Worm (Caenorhabditis elegans) whole organism, late embryonic: ENCODE measurements around the gene ZK783.7.

Experiments
- C38D4.7 ChIP-seq: fragments of 200-800 bp; sonication (Bioruptor generic); optimal IDR thresholded peaks from 2 replicates; lab custom pipeline; 2018; ENCODE audit warnings: mild to moderate bottlenecking, missing genetic modification characterization, moderate library complexity, missing compliant biosample characterization
- F13H6.1 ChIP-seq: sonication (generic microtip); optimal IDR thresholded peaks from 2 replicates; lab custom pipeline; 2016; ENCODE audit warnings: missing genetic modification characterization, missing compliant biosample characterization
- T23F11.4 ChIP-seq: fragments of 200-800 bp; sonication (Bioruptor generic); optimal IDR thresholded peaks from 2 replicates; lab custom pipeline; 2018; ENCODE audit warnings: mild to moderate bottlenecking, missing genetic modification characterization, missing compliant biosample characterization
- Y22D7AL.16 ChIP-seq: sonication (generic microtip); optimal IDR thresholded peaks from 2 replicates; lab custom pipeline; 2016; ENCODE audit warnings: missing genetic modification characterization, missing compliant biosample characterization
- ahr-1 ChIP-seq: sonication (generic microtip); optimal IDR thresholded peaks from 2 replicates; lab custom pipeline; 2016; ENCODE audit warnings: missing genetic modification characterization, missing compliant biosample characterization
- ceh-19 ChIP-seq: fragments of 200-800 bp; sonication (Bioruptor generic); optimal IDR thresholded peaks from 2 replicates; lab custom pipeline; 2018; ENCODE audit warnings: mild to moderate bottlenecking, missing genetic modification characterization, missing compliant biosample characterization
- ceh-22 ChIP-seq: sonication (generic microtip); optimal IDR thresholded peaks from 2 replicates; lab custom pipeline; 2017; ENCODE audit warnings: missing biosample characterization, missing genetic modification characterization
- ceh-45 ChIP-seq: fragments of 200-800 bp; sonication (Bioruptor generic); IDR thresholded peaks from 2 replicates; pipeline ENCODE4 v1.3.6; 2022; ENCODE audit warnings: missing genetic modification reagents, missing genetic modification characterization, missing compliant biosample characterization
- ceh-48 ChIP-seq: sonication (generic microtip); optimal IDR thresholded peaks from 2 replicates; lab custom pipeline; 2016; ENCODE audit warnings: missing genetic modification characterization, inconsistent platforms, missing compliant biosample characterization
- ceh-6 ChIP-seq: fragments of 200-800 bp; sonication (Bioruptor generic); optimal IDR thresholded peaks from 2 replicates; lab custom pipeline; 2018; ENCODE audit warnings: mild to moderate bottlenecking, missing genetic modification characterization, missing compliant biosample characterization
- che-1 ChIP-seq: sonication (generic microtip); optimal IDR thresholded peaks from 2 replicates; lab custom pipeline; 2016; ENCODE audit warnings: mild to moderate bottlenecking, missing genetic modification characterization, missing compliant biosample characterization
- dmd-4 ChIP-seq: sonication (generic microtip); optimal IDR thresholded peaks from 2 replicates; lab custom pipeline; 2016; ENCODE audit warnings: borderline replicate concordance, missing genetic modification characterization, missing compliant biosample characterization
- dve-1 ChIP-seq: sonication (generic microtip); optimal IDR thresholded peaks from 2 replicates; lab custom pipeline; 2017; ENCODE audit warnings: antibody characterized with exemption, mild to moderate bottlenecking, missing genetic modification characterization, missing compliant biosample characterization
- elt-2 ChIP-seq: sonication (generic microtip); optimal IDR thresholded peaks from 2 replicates; lab custom pipeline; 2016; ENCODE audit warnings: missing genetic modification reagents, missing genetic modification characterization, missing compliant biosample characterization
- elt-4 ChIP-seq: sonication (generic microtip); optimal IDR thresholded peaks from 2 replicates; lab custom pipeline; 2016; ENCODE audit warnings: missing genetic modification characterization, missing compliant biosample characterization
- fax-1 ChIP-seq: sonication (generic microtip); optimal IDR thresholded peaks from 2 replicates; lab custom pipeline; 2016; ENCODE audit warnings: missing genotype, missing genetic modification characterization, missing compliant biosample characterization
- fkh-6 ChIP-seq: sonication (generic microtip); optimal IDR thresholded peaks from 2 replicates; lab custom pipeline; 2016; ENCODE audit warnings: missing genetic modification characterization, missing compliant biosample characterization
- gmeb-2 ChIP-seq: sonication (generic microtip); optimal IDR thresholded peaks from 2 replicates; lab custom pipeline; 2016; ENCODE audit warnings: missing genetic modification characterization, inconsistent platforms, missing compliant biosample characterization
- hlh-15 ChIP-seq: sonication (generic microtip); optimal IDR thresholded peaks from 2 replicates; lab custom pipeline; 2016; ENCODE audit warnings: missing genetic modification characterization, missing compliant biosample characterization
- hlh-30 ChIP-seq: sonication (generic microtip); optimal IDR thresholded peaks from 2 replicates; lab custom pipeline; 2017; ENCODE audit warnings: antibody characterized with exemption, missing genetic modification characterization, missing compliant biosample characterization; ENCODE audit not compliant: insufficient read depth
- hlh-6 ChIP-seq: sonication (generic microtip); optimal IDR thresholded peaks from 2 replicates; lab custom pipeline; 2016; ENCODE audit warnings: missing genotype, missing genetic modification characterization, missing compliant biosample characterization
- lim-6 ChIP-seq: sonication (generic microtip); optimal IDR thresholded peaks from 2 replicates; lab custom pipeline; 2016; ENCODE audit warnings: missing genetic modification characterization, missing compliant biosample characterization
- lin-11 ChIP-seq: fragments of 200-800 bp; sonication (Bioruptor generic); optimal IDR thresholded peaks from 2 replicates; lab custom pipeline; 2018; ENCODE audit warnings: mild to moderate bottlenecking, missing genetic modification characterization, missing compliant biosample characterization
- madf-2 ChIP-seq: sonication (generic microtip); optimal IDR thresholded peaks from 2 replicates; lab custom pipeline; 2017; ENCODE audit warnings: missing genetic modification characterization, missing compliant biosample characterization
- mec-3 ChIP-seq: sonication (generic microtip); optimal IDR thresholded peaks from 2 replicates; lab custom pipeline; 2016; ENCODE audit warnings: borderline replicate concordance, missing genetic modification characterization, missing compliant biosample characterization
- nhr-232 ChIP-seq: sonication (generic microtip); optimal IDR thresholded peaks from 2 replicates; lab custom pipeline; 2016; ENCODE audit warnings: missing genetic modification characterization, missing compliant biosample characterization
- npax-4 ChIP-seq: sonication (generic microtip); optimal IDR thresholded peaks from 2 replicates; lab custom pipeline; 2016; ENCODE audit warnings: missing genetic modification characterization, missing compliant biosample characterization
- pat-9 ChIP-seq: fragments of 200-800 bp; sonication (Bioruptor generic); optimal IDR thresholded peaks from 2 replicates; lab custom pipeline; 2018; ENCODE audit warnings: mild to moderate bottlenecking, missing genetic modification characterization, moderate library complexity, missing compliant biosample characterization
- pha-4 ChIP-seq: fragments of 150-350 bp; optimal IDR thresholded peaks from 2 replicates; lab custom pipeline; 2018; ENCODE audit warnings: missing biosample characterization, missing genetic modification reagents, missing genetic modification characterization
- rnt-1 ChIP-seq: sonication (generic microtip); optimal IDR thresholded peaks from 2 replicates; lab custom pipeline; 2016; ENCODE audit warnings: missing genetic modification characterization, missing compliant biosample characterization
- sox-2 ChIP-seq: fragments of 200-800 bp; sonication (Bioruptor generic); IDR thresholded peaks from 2 replicates; pipeline ENCODE4 v1.3.6; 2022; ENCODE audit warnings: missing genetic modification reagents, missing genetic modification characterization, missing compliant biosample characterization
- sox-4 ChIP-seq: sonication (generic microtip); optimal IDR thresholded peaks from 2 replicates; lab custom pipeline; 2017; ENCODE audit warnings: mild to moderate bottlenecking, missing genetic modification characterization, inconsistent platforms, missing compliant biosample characterization
- tbx-2 ChIP-seq: sonication (generic microtip); optimal IDR thresholded peaks from 2 replicates; lab custom pipeline; 2016; ENCODE audit warnings: missing genetic modification characterization, missing compliant biosample characterization
- ttx-3 ChIP-seq: sonication (generic microtip); optimal IDR thresholded peaks from 2 replicates; lab custom pipeline; 2016; ENCODE audit warnings: missing genetic modification reagents, missing genetic modification characterization, missing compliant biosample characterization
- unc-3 ChIP-seq, 2 experiments: fragments of 200-800 bp in 1 of 2; sonication (Bioruptor generic) in 1 of 2; sonication (generic microtip) in 1 of 2; conservative IDR thresholded peaks in 1 of 2; optimal IDR thresholded peaks in 1 of 2; 2 replicates each; pipeline versions ENCODE4 v1.3.6 to Lab custom; 2016 to 2022; ENCODE audit warnings: missing compliant biosample characterization in 2 of 2, missing genetic modification characterization in 2 of 2, missing genetic modification reagents in 1 of 2
- unc-42 ChIP-seq: sonication (generic microtip); optimal IDR thresholded peaks from 2 replicates; lab custom pipeline; 2016; ENCODE audit warnings: missing genotype, missing genetic modification characterization, missing compliant biosample characterization
- unc-55 ChIP-seq: sonication (generic microtip); optimal IDR thresholded peaks from 2 replicates; lab custom pipeline; 2017; ENCODE audit warnings: missing biosample characterization, missing genetic modification reagents, missing genetic modification characterization

ZK783.7 gene

ce11 chrIII:7641337-7641736 lies 15.2 kb upstream of the ZK783.7 start:
- TF ChIP-seq madf-2 (tag; lab: Kevin White, UChicago) (no peak), dve-1 (tag; lab: Kevin White, UChicago) (no peak), C38D4.7 (GFP tag; lab: Kevin White, UChicago) (no peak), fkh-6 (tag; lab: Kevin White, UChicago) (no peak), T23F11.4 (GFP tag; lab: Kevin White, UChicago) (no peak), dmd-4 (no peak), F13H6.1 (tag; lab: Kevin White, UChicago) (no peak), sox-4 (tag; lab: Kevin White, UChicago) (no peak), hlh-15 (tag; lab: Kevin White, UChicago) (no peak)

DNA sequence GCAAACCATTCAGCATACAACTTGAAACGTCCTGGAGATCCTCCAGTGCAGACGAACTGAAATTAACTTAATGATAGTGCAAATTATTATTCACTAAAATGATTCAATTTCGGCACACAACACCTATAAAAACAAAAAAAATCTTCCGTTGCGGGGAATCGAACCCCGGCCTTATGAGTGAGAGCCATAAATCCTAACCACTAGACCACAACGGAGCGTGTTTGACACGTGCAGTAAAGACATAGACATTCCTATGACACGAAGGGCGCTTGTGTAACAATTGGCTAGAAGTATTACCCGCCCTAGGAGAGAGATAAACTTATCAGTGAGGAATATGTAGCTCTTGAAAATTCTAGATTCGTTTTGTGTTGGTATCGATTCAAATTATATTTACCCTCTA lies 14.5 kb upstream of the ZK783.7 start:
- peak; percentile 17 for TF ChIP-seq rnt-1 (tag; lab: Kevin White, UChicago)
- peak; percentile 5 for TF ChIP-seq nhr-232 (tag; lab: Kevin White, UChicago)
- TF ChIP-seq ahr-1 (tag; lab: Kevin White, UChicago): peak; percentile 47
- peak; percentile 58 for TF ChIP-seq fkh-6 (tag; lab: Kevin White, UChicago)
- TF ChIP-seq ttx-3 (tag; lab: Kevin White, UChicago): no peak
- no peak for TF ChIP-seq dmd-4
- TF ChIP-seq C38D4.7 (GFP tag; lab: Kevin White, UChicago): peak; percentile 36
- no peak for TF ChIP-seq elt-4 (tag; lab: Kevin White, UChicago)
- peak; percentile 21 for TF ChIP-seq lin-11 (tag; lab: Kevin White, UChicago)
- TF ChIP-seq ceh-45 (GFP tag; lab: Robert Waterston, UW): no peak
- no peak for TF ChIP-seq pha-4 (tag; lab: Kevin White, UChicago)
- TF ChIP-seq ceh-48 (tag; lab: Kevin White, UChicago): peak; percentile 11
- no peak for TF ChIP-seq unc-3 (GFP tag; conservative IDR thresholded peaks at IDR 0.05; lab: Robert Waterston, UW)
- TF ChIP-seq unc-3 (tag; optimal IDR thresholded peaks at IDR 0.05; lab: Kevin White, UChicago): no peak
- TF ChIP-seq madf-2 (tag; lab: Kevin White, UChicago): peak; percentile 49
- peak; percentile 24 for TF ChIP-seq hlh-6 (tag; lab: Kevin White, UChicago)
- TF ChIP-seq sox-2 (GFP tag; lab: Robert Waterston, UW): peak; percentile 43; the same call in 1 of the 2 replicates
- TF ChIP-seq ceh-22 (tag; lab: Kevin White, UChicago): no peak
- no peak for TF ChIP-seq unc-55 (GFP tag; lab: Kevin White, UChicago)
- TF ChIP-seq T23F11.4 (GFP tag; lab: Kevin White, UChicago): peak; percentile 9
- TF ChIP-seq tbx-2 (tag; lab: Kevin White, UChicago): peak; percentile 60
- TF ChIP-seq mec-3 (tag; lab: Kevin White, UChicago): no peak
- TF ChIP-seq che-1 (tag; lab: Kevin White, UChicago): peak; percentile 17
- peak; percentile 32 for TF ChIP-seq hlh-30
- peak; percentile 39 for TF ChIP-seq gmeb-2 (tag; lab: Kevin White, UChicago)
- peak; percentile 41 for TF ChIP-seq sox-4 (tag; lab: Kevin White, UChicago)
- TF ChIP-seq fax-1 (tag; lab: Kevin White, UChicago): peak; percentile 1
- no peak for TF ChIP-seq elt-2
- TF ChIP-seq pat-9: peak; percentile 27
- TF ChIP-seq npax-4 (tag; lab: Kevin White, UChicago): no peak
- TF ChIP-seq Y22D7AL.16: peak; percentile 48
- TF ChIP-seq lim-6: no peak
- TF ChIP-seq ceh-19 (GFP tag; lab: Kevin White, UChicago): peak; percentile 72
- TF ChIP-seq ceh-6: peak; percentile 44

DNA sequence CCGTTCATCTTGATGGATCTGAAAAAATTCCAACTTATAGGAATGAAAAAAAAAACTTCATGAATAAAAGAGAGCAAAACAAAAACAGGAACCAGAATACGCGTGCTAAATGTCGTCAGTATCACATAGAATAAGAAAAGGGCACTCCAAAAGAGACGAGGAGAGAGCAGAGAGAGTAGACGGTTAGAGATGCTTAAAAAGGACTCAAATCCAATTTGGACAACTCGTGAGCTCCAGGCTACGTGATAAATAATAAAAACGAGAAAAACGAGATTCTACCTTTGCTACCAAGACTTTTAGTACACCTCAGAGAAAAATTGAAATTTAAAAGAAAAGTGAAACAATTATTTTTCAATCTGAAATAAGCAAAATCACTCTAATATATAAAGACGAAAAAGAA lies 13.4 kb upstream of the ZK783.7 start, which contains the start of gene upp-1:
upp-1 (minus strand) TSS at position 18 of the 400 bp plus-strand sequence.
- TF ChIP-seq ceh-6: no peak
- TF ChIP-seq unc-42 (tag; lab: Kevin White, UChicago): peak; percentile 80
